Worm (Caenorhabditis elegans): ENCODE data around the gene ZK185.3.

DNA sequence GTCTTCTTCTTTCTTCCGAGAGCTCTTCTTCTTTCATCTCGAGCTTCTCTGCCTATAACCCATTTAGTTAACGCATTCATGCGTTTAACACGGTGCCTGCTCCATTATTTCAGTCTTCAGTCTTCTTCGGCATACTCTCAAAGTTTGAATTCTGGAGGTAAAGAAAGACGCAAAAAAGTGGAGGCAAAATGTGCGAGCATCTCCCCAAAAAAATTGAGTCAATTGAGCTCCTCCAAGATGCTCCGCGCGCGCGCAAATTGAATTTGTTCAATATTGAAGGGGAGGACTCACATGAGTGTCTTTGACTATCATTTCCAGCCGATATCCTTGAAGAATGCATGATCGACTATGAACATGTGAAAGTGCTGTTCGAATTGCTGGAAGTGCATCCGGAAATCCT is 25.2 kb downstream of the ZK185.3 start:
- TF ChIP-seq ceh-34 (tag; optimal IDR thresholded peaks at IDR 0.05) (no peak), elt-2 (tag; optimal IDR thresholded peaks at IDR 0.05) (no peak)

Data from whole organism, late embryonic.